Worm (Caenorhabditis elegans): ENCODE measurements around the gene unc-46.

ce11 chrV:5119109-5119508, 20.3 kb upstream of the unc-46 start, which contains the start of gene C04F5.9:
- TF ChIP-seq ama-1 (optimal IDR thresholded peaks at IDR 0.05) (no peak), pha-4 (GFP tag; IDR thresholded peaks at IDR 0.05) (no peak), pha-4 (tag; optimal IDR thresholded peaks at IDR 0.05) (no peak), Y48G9A.11 (GFP tag; IDR thresholded peaks at IDR 0.05) (no peak), egl-27 (tag; optimal IDR thresholded peaks at IDR 0.05) (no peak), dmd-9 (GFP tag; IDR thresholded peaks at IDR 0.05) (no peak), jun-1 (tag; optimal IDR thresholded peaks at IDR 0.05) (no peak), nhr-25 (tag; optimal IDR thresholded peaks at IDR 0.05; ENCODE audit: borderline replicate concordance, insufficient read depth) (no peak), mdl-1 (tag; optimal IDR thresholded peaks at IDR 0.05) (no peak), unc-39 (tag; optimal IDR thresholded peaks at IDR 0.05) (no peak), ceh-28 (tag; optimal IDR thresholded peaks at IDR 0.05) (no peak), unc-62 (GFP tag; optimal IDR thresholded peaks at IDR 0.05 in 1 of 2) (no peak), unc-62 (tag; optimal IDR thresholded peaks at IDR 0.05) (no peak), ceh-82 (tag; optimal IDR thresholded peaks at IDR 0.05) (no peak)
